Worm (Caenorhabditis elegans): ENCODE measurements around the gene pqn-84.

ce11 chrIII:11718548-11718947 is 18.5 kb downstream of the pqn-84 start, which contains the start of gene Y41C4A.9:
- no peak for TF ChIP-seq elt-2 (tag; optimal IDR thresholded peaks at IDR 0.05)
- no peak for TF ChIP-seq lin-39 (tag; optimal IDR thresholded peaks at IDR 0.05)
- TF ChIP-seq aly-2 (tag; optimal IDR thresholded peaks at IDR 0.05) = no peak
- TF ChIP-seq nhr-84 (tag; optimal IDR thresholded peaks at IDR 0.05) = no peak
- no peak for TF ChIP-seq mep-1 (tag; optimal IDR thresholded peaks at IDR 0.05)
- no peak for TF ChIP-seq F16B12.6 (tag; optimal IDR thresholded peaks at IDR 0.05)
- no peak for TF ChIP-seq zag-1 (tag; optimal IDR thresholded peaks at IDR 0.05)
- TF ChIP-seq tbx-2 (tag; optimal IDR thresholded peaks at IDR 0.05) = no peak
- no peak for TF ChIP-seq nhr-12 (tag; optimal IDR thresholded peaks at IDR 0.05)
- TF ChIP-seq ceh-82 (tag; optimal IDR thresholded peaks at IDR 0.05) = no peak
- no peak for TF ChIP-seq ztf-11 (tag; optimal IDR thresholded peaks at IDR 0.05)
- TF ChIP-seq irx-1 (tag; optimal IDR thresholded peaks at IDR 0.05) = no peak

Data from whole organism, L1 larva.